Worm (Caenorhabditis elegans): Measurements from ENCODE around the gene cpr-4.

cpr-4 gene

DNA sequence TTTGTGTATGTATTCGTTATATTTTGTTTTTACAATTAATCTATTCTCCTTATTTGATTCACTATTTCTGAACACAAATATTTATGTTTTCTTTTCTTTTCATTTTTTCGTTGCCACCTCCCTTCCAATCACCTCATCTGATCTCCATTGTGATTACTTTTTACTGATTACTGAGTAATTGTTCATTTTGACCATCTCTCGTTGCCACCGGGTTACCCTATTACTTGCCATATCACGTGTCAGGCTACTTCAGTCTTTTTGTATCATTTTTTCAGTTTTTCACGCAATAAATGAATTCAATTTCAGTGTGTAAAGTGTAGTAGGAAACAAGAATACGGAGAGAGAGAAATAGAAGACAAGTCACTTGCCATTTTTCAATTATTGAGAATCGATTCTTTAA is 37.6 kb downstream of the cpr-4 start, which contains the start of gene T10H9.8:
Gene T10H9.8, plus strand, starts transcription at position 301 of the 400 bp plus-strand sequence.
- TF ChIP-seq drap-1 (GFP tag; optimal IDR thresholded peaks at IDR 0.05) = no peak
- no peak for TF ChIP-seq pha-4 (tag; optimal IDR thresholded peaks at IDR 0.05)
- no peak for TF ChIP-seq elt-1 (tag; optimal IDR thresholded peaks at IDR 0.05; ENCODE audit: borderline replicate concordance, insufficient read depth)
- no peak for TF ChIP-seq zip-8 (tag; optimal IDR thresholded peaks at IDR 0.05)
- no peak for TF ChIP-seq ham-2 (GFP tag; optimal IDR thresholded peaks at IDR 0.05)
- TF ChIP-seq lin-13 (tag; optimal IDR thresholded peaks at IDR 0.05) = no peak
- TF ChIP-seq lsy-2 (tag; optimal IDR thresholded peaks at IDR 0.05) = no peak
- no peak for TF ChIP-seq hlh-1 (tag; optimal IDR thresholded peaks at IDR 0.05)
- no peak for TF ChIP-seq sem-2 (GFP tag; optimal IDR thresholded peaks at IDR 0.05)
- no peak for TF ChIP-seq nhr-28 (tag; optimal IDR thresholded peaks at IDR 0.05)
- TF ChIP-seq nhr-76 (tag; optimal IDR thresholded peaks at IDR 0.05) = no peak
- TF ChIP-seq mep-1 (tag; optimal IDR thresholded peaks at IDR 0.05) = no peak
- no peak for TF ChIP-seq unc-120 (tag; optimal IDR thresholded peaks at IDR 0.05; ENCODE audit: poor library complexity, severe bottlenecking)
- TF ChIP-seq ceh-83 (GFP tag; optimal IDR thresholded peaks at IDR 0.05) = no peak
- TF ChIP-seq tbx-8 (GFP tag; optimal IDR thresholded peaks at IDR 0.05) = no peak
- TF ChIP-seq ces-1 (GFP tag; optimal IDR thresholded peaks at IDR 0.05) = no peak

DNA sequence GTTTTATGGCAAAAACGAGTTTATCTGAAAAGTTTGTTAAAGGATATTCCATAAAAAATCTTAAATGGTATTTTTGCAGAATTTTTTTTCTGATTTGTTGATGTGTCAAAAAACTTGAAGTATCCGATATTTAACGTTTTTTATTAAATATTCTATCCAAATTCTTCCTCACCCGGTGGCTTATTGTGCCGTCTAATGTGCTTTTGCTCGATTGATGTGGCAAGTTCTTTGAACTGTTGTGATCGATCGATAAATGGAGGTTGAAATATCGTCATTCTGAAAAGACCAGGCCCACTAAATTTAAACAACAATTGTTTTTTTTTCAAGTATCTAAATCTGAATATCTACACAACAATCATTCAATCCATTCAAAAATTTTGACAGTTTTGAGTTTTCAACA is 40.7 kb downstream of the cpr-4 start, which contains the start of gene syx-18:
Gene syx-18, minus strand, starts transcription at position 276 of the 400 bp plus-strand sequence.
- no peak for TF ChIP-seq nhr-2 (tag; optimal IDR thresholded peaks at IDR 0.05)
- no peak for TF ChIP-seq cnd-1 (tag; optimal IDR thresholded peaks at IDR 0.05)

DNA sequence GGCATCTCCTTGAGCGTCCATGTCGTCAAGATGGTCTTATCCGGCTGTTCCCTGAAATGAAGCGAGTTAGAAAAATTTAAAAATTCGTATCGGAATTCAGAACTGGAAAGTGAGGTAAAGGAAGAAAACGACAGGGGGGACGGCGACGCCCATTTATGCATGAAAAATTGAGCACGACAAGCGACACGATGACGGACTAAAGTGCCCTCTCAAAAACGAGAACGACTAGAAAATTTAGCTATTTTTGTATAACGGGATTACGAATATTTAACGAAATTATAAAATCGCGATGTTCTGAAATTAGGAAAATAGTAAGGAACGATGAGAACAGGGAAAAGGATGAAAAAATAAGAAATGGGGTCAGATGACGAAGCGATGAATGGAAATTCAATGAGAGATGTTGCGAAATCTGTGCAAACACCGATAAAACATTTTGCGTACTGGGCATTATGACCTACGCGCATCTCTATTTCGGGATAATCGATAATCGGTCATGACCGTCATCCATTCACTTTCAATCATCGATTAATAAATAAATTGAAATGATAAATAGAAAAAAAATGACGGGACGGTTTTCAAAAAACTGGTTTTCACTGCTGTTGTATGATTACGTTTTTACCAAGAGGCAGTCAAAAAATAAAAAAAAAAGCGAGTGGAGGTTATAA is 42.1 kb downstream of the cpr-4 start, which contains the start of gene snb-1:
Gene snb-1, minus strand, starts transcription at position 51 of the 665 bp plus-strand sequence.
- no peak for TF ChIP-seq lin-32 (GFP tag; optimal IDR thresholded peaks at IDR 0.05)
- peak; percentile 82 for TF ChIP-seq unc-120 (tag; optimal IDR thresholded peaks at IDR 0.05; ENCODE audit: poor library complexity, severe bottlenecking)
- no peak for TF ChIP-seq ceh-83 (GFP tag; optimal IDR thresholded peaks at IDR 0.05)
- no peak for TF ChIP-seq ztf-11 (tag; optimal IDR thresholded peaks at IDR 0.05)
- TF ChIP-seq lsy-2 (tag; optimal IDR thresholded peaks at IDR 0.05) = peak; percentile 56
- no peak for TF ChIP-seq lin-13 (tag; optimal IDR thresholded peaks at IDR 0.05)
- TF ChIP-seq mls-2 (tag; optimal IDR thresholded peaks at IDR 0.05) = no peak
- TF ChIP-seq unc-62 (GFP tag; optimal IDR thresholded peaks at IDR 0.05) = no peak
- no peak for TF ChIP-seq elt-1 (tag; optimal IDR thresholded peaks at IDR 0.05; ENCODE audit: borderline replicate concordance, insufficient read depth)
- TF ChIP-seq M03D4.4 (tag; optimal IDR thresholded peaks at IDR 0.05) = no peak
- no peak for TF ChIP-seq elt-3 (tag; optimal IDR thresholded peaks at IDR 0.05)
- TF ChIP-seq cnd-1 (tag; optimal IDR thresholded peaks at IDR 0.05) = no peak
- TF ChIP-seq ceh-39 (tag; optimal IDR thresholded peaks at IDR 0.05) = peak; percentile 55
- peak; percentile 53 for TF ChIP-seq nhr-237 (tag; optimal IDR thresholded peaks at IDR 0.05)
- peak; percentile 25 for TF ChIP-seq ces-1 (GFP tag; optimal IDR thresholded peaks at IDR 0.05)
- no peak for TF ChIP-seq tbx-8 (GFP tag; optimal IDR thresholded peaks at IDR 0.05)
- peak; percentile 34 for TF ChIP-seq pha-4 (tag; optimal IDR thresholded peaks at IDR 0.05)
- peak; percentile 11 for TF ChIP-seq blmp-1 (tag; optimal IDR thresholded peaks at IDR 0.05)
- TF ChIP-seq ceh-43 (GFP tag; optimal IDR thresholded peaks at IDR 0.05) = no peak
- no peak for TF ChIP-seq ham-2 (GFP tag; optimal IDR thresholded peaks at IDR 0.05)
- TF ChIP-seq mab-5 (tag; optimal IDR thresholded peaks at IDR 0.05) = no peak
- peak; percentile 7 for TF ChIP-seq mep-1 (tag; optimal IDR thresholded peaks at IDR 0.05)
- no peak for TF ChIP-seq flh-1 (GFP tag; optimal IDR thresholded peaks at IDR 0.05)
- no peak for TF ChIP-seq nhr-2 (tag; optimal IDR thresholded peaks at IDR 0.05)
- no peak for TF ChIP-seq sptf-1 (tag; optimal IDR thresholded peaks at IDR 0.05)
- TF ChIP-seq sem-2 (GFP tag; optimal IDR thresholded peaks at IDR 0.05) = no peak
- TF ChIP-seq hlh-1 (tag; optimal IDR thresholded peaks at IDR 0.05) = no peak
- no peak for TF ChIP-seq nhr-76 (tag; optimal IDR thresholded peaks at IDR 0.05)
- TF ChIP-seq snpc-4 (tag; optimal IDR thresholded peaks at IDR 0.05) = no peak
- no peak for TF ChIP-seq unc-39 (tag; optimal IDR thresholded peaks at IDR 0.05)
- no peak for TF ChIP-seq zip-8 (tag; optimal IDR thresholded peaks at IDR 0.05)
- no peak for TF ChIP-seq drap-1 (GFP tag; optimal IDR thresholded peaks at IDR 0.05)
- TF ChIP-seq nhr-12 (tag; optimal IDR thresholded peaks at IDR 0.05) = no peak
- no peak for TF ChIP-seq bed-3 (GFP tag; optimal IDR thresholded peaks at IDR 0.05)
- TF ChIP-seq nhr-28 (tag; optimal IDR thresholded peaks at IDR 0.05) = no peak

Data from whole organism, mixed stage, embryonic.